Worm (Caenorhabditis elegans): ENCODE results near the gene swsn-4.

Gene swsn-4

ce11 chrIV:11126004-11126027 is at the start of gene swsn-4:
swsn-4 (plus strand) TSS chrIV:11126024.
- no peak for TF ChIP-seq nhr-47 (tag; optimal IDR thresholded peaks at IDR 0.05)
- no peak for TF ChIP-seq nhr-28 (tag; optimal IDR thresholded peaks at IDR 0.05)
- no peak for TF ChIP-seq unc-86 (tag; optimal IDR thresholded peaks at IDR 0.05)
- TF ChIP-seq lsy-2 (tag; optimal IDR thresholded peaks at IDR 0.05) = no peak
- no peak for TF ChIP-seq vab-15 (tag; optimal IDR thresholded peaks at IDR 0.05)

- no peak for TF ChIP-seq unc-62 (GFP tag; optimal IDR thresholded peaks at IDR 0.05)
- no peak for TF ChIP-seq pqm-1 (tag; optimal IDR thresholded peaks at IDR 0.05)
- no peak for TF ChIP-seq elt-3 (tag; optimal IDR thresholded peaks at IDR 0.05)
- no peak for TF ChIP-seq ceh-88 (GFP tag; IDR thresholded peaks at IDR 0.05)
- TF ChIP-seq nhr-237 (tag; optimal IDR thresholded peaks at IDR 0.05) = no peak
- no peak for TF ChIP-seq ztf-4 (tag; optimal IDR thresholded peaks at IDR 0.05)
- TF ChIP-seq irx-1 (tag; optimal IDR thresholded peaks at IDR 0.05) = no peak
- no peak for TF ChIP-seq unc-30 (tag; optimal IDR thresholded peaks at IDR 0.05)
- TF ChIP-seq sox-4 (tag; optimal IDR thresholded peaks at IDR 0.05) = no peak
- TF ChIP-seq C34B4.2 (tag; optimal IDR thresholded peaks at IDR 0.05) = no peak
These were observed 47.3 kb upstream of the swsn-4 start, which contains the start of gene Y5F2A.4 for ce11 chrIV:11078482-11078881. Y5F2A.4 (minus strand) TSS chrIV:11078582.

ce11 chrIV:11080823-11081285 is 45.0 kb upstream of the swsn-4 start, which contains the start of gene atg-7:
atg-7 (minus strand) TSS chrIV:11081055.
- TF ChIP-seq efl-3 (GFP tag; optimal IDR thresholded peaks at IDR 0.05) (no peak), nhr-90 (tag; optimal IDR thresholded peaks at IDR 0.05; ENCODE audit: poor library complexity) (peak; percentile 5), alr-1 (tag; optimal IDR thresholded peaks at IDR 0.05; ENCODE audit: borderline replicate concordance) (no peak), nhr-85 (tag) (peak; percentile 69), ztf-4 (tag; optimal IDR thresholded peaks at IDR 0.05) (peak; percentile 12), lin-39 (tag; optimal IDR thresholded peaks at IDR 0.05) (no peak), dsc-1 (tag; optimal IDR thresholded peaks at IDR 0.05) (peak; percentile 25), ceh-88 (GFP tag; IDR thresholded peaks at IDR 0.05) (no peak), aha-1 (tag; optimal IDR thresholded peaks at IDR 0.05) (no peak), efl-1 (optimal IDR thresholded peaks at IDR 0.05) (peak; percentile 6 to 7), efl-1 (GFP tag; optimal IDR thresholded peaks at IDR 0.05 in 1 of 2) (peak in 1 of 2 experiments; percentile 67), aly-2 (tag; optimal IDR thresholded peaks at IDR 0.05) (peak; percentile 22), ama-1 (optimal IDR thresholded peaks at IDR 0.05) (peak; percentile 90), lir-3 (tag; optimal IDR thresholded peaks at IDR 0.05; ENCODE audit: poor library complexity) (peak; percentile 13), snu-23 (GFP tag; optimal IDR thresholded peaks at IDR 0.05) (peak; percentile 9), nhr-12 (tag; optimal IDR thresholded peaks at IDR 0.05) (no peak), xbp-1 (tag; optimal IDR thresholded peaks at IDR 0.05) (peak; percentile 14), rnt-1 (tag; optimal IDR thresholded peaks at IDR 0.05) (peak; percentile 10), ceh-8 (GFP tag; optimal IDR thresholded peaks at IDR 0.05) (peak; percentile 21), lsy-2 (tag; optimal IDR thresholded peaks at IDR 0.05) (peak in 1 of 2 experiments; percentile 4), ztf-11 (tag; optimal IDR thresholded peaks at IDR 0.05) (no peak), blmp-1 (tag; optimal IDR thresholded peaks at IDR 0.05) (no peak)

- no peak for TF ChIP-seq elt-3 (tag; optimal IDR thresholded peaks at IDR 0.05)
- TF ChIP-seq nhr-77 (tag; optimal IDR thresholded peaks at IDR 0.05) = no peak
- no peak for TF ChIP-seq unc-86 (tag; optimal IDR thresholded peaks at IDR 0.05)
- no peak for TF ChIP-seq lsy-2 (tag; optimal IDR thresholded peaks at IDR 0.05)
- TF ChIP-seq fkh-8 (tag; optimal IDR thresholded peaks at IDR 0.05) = no peak
- no peak for TF ChIP-seq nhr-237 (tag; optimal IDR thresholded peaks at IDR 0.05)
- TF ChIP-seq skn-1 (tag; optimal IDR thresholded peaks at IDR 0.05) = peak; percentile 23
- no peak for TF ChIP-seq unc-130 (tag; optimal IDR thresholded peaks at IDR 0.05)
These were observed 43.7 kb upstream of the swsn-4 start, which contains the start of gene let-70 for ce11 chrIV:11082153-11082552. let-70 (minus strand) TSS chrIV:11082253.

ce11 chrIV:11082789-11083235 is 43.0 kb upstream of the swsn-4 start:
- TF ChIP-seq C16A3.4 (tag; optimal IDR thresholded peaks at IDR 0.05) (peak; percentile 91), nhr-71 (tag; optimal IDR thresholded peaks at IDR 0.05) (peak; percentile 99), dsc-1 (tag; optimal IDR thresholded peaks at IDR 0.05) (peak; percentile 93), lin-14 (GFP tag; optimal IDR thresholded peaks at IDR 0.05) (peak; percentile 98), nhr-85 (tag) (peak; percentile 98), mef-2 (tag; optimal IDR thresholded peaks at IDR 0.05) (peak; percentile 84), ets-5 (GFP tag; IDR thresholded peaks at IDR 0.05) (no peak), rnt-1 (tag; optimal IDR thresholded peaks at IDR 0.05) (peak; percentile 84), zag-1 (tag; optimal IDR thresholded peaks at IDR 0.05) (peak; percentile 100), vab-15 (tag; optimal IDR thresholded peaks at IDR 0.05) (peak; percentile 63), nhr-28 (tag; optimal IDR thresholded peaks at IDR 0.05) (no peak), jun-1 (tag; optimal IDR thresholded peaks at IDR 0.05) (peak; percentile 92), egl-13 (tag; optimal IDR thresholded peaks at IDR 0.05) (peak; percentile 91), nhr-237 (tag; optimal IDR thresholded peaks at IDR 0.05) (peak; percentile 91), C34B4.2 (tag; optimal IDR thresholded peaks at IDR 0.05) (peak; percentile 45), hlh-17 (GFP tag; optimal IDR thresholded peaks at IDR 0.05; ENCODE audit: borderline replicate concordance) (no peak), nhr-12 (tag; optimal IDR thresholded peaks at IDR 0.05) (no peak), lin-15B (tag; optimal IDR thresholded peaks at IDR 0.05) (no peak)

Measured in whole organism, L1 larva.